Worm (Caenorhabditis elegans) whole organism, mixed stage, embryonic: ENCODE measurements around the gene sorf-1.

ENCODE experiments used
- blmp-1 ChIP-seq: fragments of 150-350 bp; optimal IDR thresholded peaks from 2 replicates; lab custom pipeline; 2014; ENCODE audit warnings: missing biosample characterization, missing genetic modification characterization
- ceh-43 ChIP-seq: fragments of 200-800 bp; sonication (Bioruptor generic); optimal IDR thresholded peaks from 2 replicates; lab custom pipeline; 2018; ENCODE audit warnings: mild to moderate bottlenecking, missing genetic modification characterization, moderate library complexity, missing compliant biosample characterization
- elt-3 ChIP-seq: fragments of 150-350 bp; optimal IDR thresholded peaks from 2 replicates; lab custom pipeline; 2014; ENCODE audit warnings: missing biosample characterization, missing genetic modification characterization
- lin-13 ChIP-seq: fragments of 150-350 bp; optimal IDR thresholded peaks from 2 replicates; lab custom pipeline; 2014; ENCODE audit warnings: missing biosample characterization, missing genetic modification characterization
- lsy-2 ChIP-seq: fragments of 150-350 bp; optimal IDR thresholded peaks from 2 replicates; lab custom pipeline; 2014; ENCODE audit warnings: missing biosample characterization, missing genetic modification characterization
- mep-1 ChIP-seq: fragments of 150-350 bp; optimal IDR thresholded peaks from 2 replicates; lab custom pipeline; 2017; ENCODE audit warnings: missing biosample characterization, missing genetic modification reagents, missing genetic modification characterization, inconsistent platforms
- nhr-12 ChIP-seq: fragments of 150-350 bp; optimal IDR thresholded peaks from 2 replicates; lab custom pipeline; 2014; ENCODE audit warnings: missing biosample characterization, missing genetic modification characterization
- nhr-28 ChIP-seq: fragments of 150-350 bp; optimal IDR thresholded peaks from 2 replicates; lab custom pipeline; 2014; ENCODE audit warnings: missing biosample characterization, missing genetic modification characterization
- pha-4 ChIP-seq: fragments of 150-350 bp; optimal IDR thresholded peaks from 2 replicates; lab custom pipeline; 2018; ENCODE audit warnings: missing biosample characterization, missing genetic modification reagents, missing genetic modification characterization
- snpc-4 ChIP-seq: fragments of 150-350 bp; optimal IDR thresholded peaks from 2 replicates; lab custom pipeline; 2014; ENCODE audit warnings: missing biosample characterization, missing genetic modification characterization
- sptf-1 ChIP-seq: sonication (generic microtip); optimal IDR thresholded peaks from 2 replicates; lab custom pipeline; 2017; ENCODE audit warnings: mild to moderate bottlenecking, missing genetic modification characterization, moderate library complexity, missing compliant biosample characterization
- unc-39 ChIP-seq: fragments of 150-350 bp; optimal IDR thresholded peaks from 2 replicates; lab custom pipeline; 2014; ENCODE audit warnings: missing biosample characterization, missing genetic modification characterization
- unc-62 ChIP-seq: fragments of 150-350 bp; optimal IDR thresholded peaks from 2 replicates; lab custom pipeline; 2014; ENCODE audit warnings: missing biosample characterization, missing genetic modification reagents, missing genetic modification characterization
- ztf-11 ChIP-seq: fragments of 150-350 bp; optimal IDR thresholded peaks from 2 replicates; lab custom pipeline; 2014; ENCODE audit warnings: missing biosample characterization, missing genetic modification characterization

ce11 chrX:3347904-3348441 lies 31.1 kb downstream of the sorf-1 start, which contains the start of gene ZK816.3:
- TF ChIP-seq elt-3 (tag; lab: Kevin White, UChicago) (no peak), pha-4 (tag; lab: Kevin White, UChicago) (no peak), unc-39 (tag; lab: Kevin White, UChicago) (no peak), nhr-12 (tag; lab: Kevin White, UChicago) (no peak), snpc-4 (tag; lab: Kevin White, UChicago) (no peak), lsy-2 (tag; lab: Kevin White, UChicago) (no peak), ceh-43 (GFP tag; lab: Kevin White, UChicago) (peak; percentile 45), mep-1 (tag; lab: Kevin White, UChicago) (no peak), nhr-28 (tag; lab: Kevin White, UChicago) (no peak), sptf-1 (peak; percentile 79), unc-62 (GFP tag; lab: Kevin White, UChicago) (no peak), blmp-1 (tag; lab: Kevin White, UChicago) (no peak), ztf-11 (tag; lab: Kevin White, UChicago) (no peak), lin-13 (tag; lab: Kevin White, UChicago) (peak; percentile 35)
